Worm (Caenorhabditis elegans) whole organism, L1 larva: ENCODE results near the gene fbxa-141.

Source experiments
- C34B4.2 ChIP-seq: sonication (generic microtip); optimal IDR thresholded peaks from 2 replicates; lab custom pipeline; 2017; ENCODE audit warnings: mild to moderate bottlenecking, missing genetic modification characterization, missing compliant biosample characterization
- aha-1 ChIP-seq: fragments of 150-350 bp; optimal IDR thresholded peaks from 2 replicates; lab custom pipeline; 2014; ENCODE audit warnings: missing biosample characterization, missing genetic modification characterization
- aly-2 ChIP-seq: fragments of 150-350 bp; optimal IDR thresholded peaks from 2 replicates; lab custom pipeline; 2014; ENCODE audit warnings: missing biosample characterization, missing genetic modification characterization
- ceh-63 ChIP-seq: fragments of 200-800 bp; sonication (Bioruptor generic); optimal IDR thresholded peaks from 2 replicates; lab custom pipeline; 2018; ENCODE audit warnings: mild to moderate bottlenecking, missing genetic modification characterization, missing compliant biosample characterization
- ces-1 ChIP-seq: fragments of 150-350 bp; optimal IDR thresholded peaks from 2 replicates; lab custom pipeline; 2014; ENCODE audit warnings: missing biosample characterization, missing genetic modification reagents, missing genetic modification characterization
- dpl-1 ChIP-seq, 3 experiments: fragments of 150-350 bp in 2 of 3; sonication (generic microtip) in 1 of 3; optimal IDR thresholded peaks; 2 replicates each; lab custom pipeline; 2014 to 2017; ENCODE audit warnings: missing biosample characterization in 3 of 3, missing genetic modification characterization in 3 of 3, missing genetic modification reagents in 3 of 3
- dsc-1 ChIP-seq: sonication (generic microtip); optimal IDR thresholded peaks from 2 replicates; lab custom pipeline; 2016; ENCODE audit warnings: mild to moderate bottlenecking, missing genetic modification characterization, missing compliant biosample characterization
- efl-1 ChIP-seq, 4 experiments: fragments of 150-350 bp; optimal IDR thresholded peaks in 3 of 4; peaks in 1 of 4; 1 replicate in 1 of 4; 2 replicates in 3 of 4; lab custom pipeline; 2014; ENCODE audit warnings: missing biosample characterization in 2 of 4, missing genetic modification characterization in 2 of 4, missing genetic modification reagents in 2 of 4
- efl-3 ChIP-seq: fragments of 200-800 bp; sonication (Bioruptor generic); optimal IDR thresholded peaks from 2 replicates; lab custom pipeline; 2018; ENCODE audit warnings: mild to moderate bottlenecking, missing genetic modification characterization, missing compliant biosample characterization
- egl-27 ChIP-seq, 2 experiments: fragments of 150-350 bp in 1 of 2; sonication (generic microtip); optimal IDR thresholded peaks; 3 replicates each; lab custom pipeline; 2017 to 2018; ENCODE audit warnings: missing biosample characterization in 2 of 2, missing genetic modification characterization in 2 of 2, missing genetic modification reagents in 2 of 2
- elt-2 ChIP-seq: sonication (generic microtip); optimal IDR thresholded peaks from 2 replicates; lab custom pipeline; 2016; ENCODE audit warnings: missing genetic modification characterization, mild to moderate bottlenecking, inconsistent platforms, missing compliant biosample characterization, missing genetic modification reagents
- elt-3 ChIP-seq, 6 experiments: fragments of 150-350 bp in 1 of 6; sonication (generic microtip); optimal IDR thresholded peaks; 2 replicates each; lab custom pipeline; 2017 to 2018; ENCODE audit warnings: missing biosample characterization in 6 of 6, missing genetic modification characterization in 6 of 6, inconsistent platforms in 1 of 6
- fkh-8 ChIP-seq: sonication (generic microtip); optimal IDR thresholded peaks from 2 replicates; lab custom pipeline; 2016; ENCODE audit warnings: mild to moderate bottlenecking, missing genetic modification characterization, missing compliant biosample characterization
- fos-1 ChIP-seq: fragments of 150-350 bp; optimal IDR thresholded peaks from 2 replicates; lab custom pipeline; 2014; ENCODE audit warnings: missing biosample characterization, missing genetic modification characterization
- grh-1 ChIP-seq: fragments of 200-800 bp; sonication (Bioruptor generic); IDR thresholded peaks from 2 replicates; pipeline ENCODE4 v1.3.6; 2022; ENCODE audit warnings: missing genetic modification reagents, missing genetic modification characterization, missing compliant biosample characterization
- hlh-4 ChIP-seq: sonication (generic microtip); optimal IDR thresholded peaks from 2 replicates; lab custom pipeline; 2016; ENCODE audit warnings: mild to moderate bottlenecking, missing genetic modification characterization, missing compliant biosample characterization
- hpl-2 ChIP-seq: fragments of 150-350 bp; optimal IDR thresholded peaks from 2 replicates; lab custom pipeline; 2014; ENCODE audit warnings: missing biosample characterization, missing genetic modification reagents, missing genetic modification characterization
- isw-1 ChIP-seq: fragments of 200-800 bp; sonication (Bioruptor generic); IDR thresholded peaks from 2 replicates; pipeline ENCODE4 v1.3.6; 2022; ENCODE audit warnings: missing genetic modification characterization, missing compliant biosample characterization
- jun-1 ChIP-seq: fragments of 150-350 bp; optimal IDR thresholded peaks from 2 replicates; lab custom pipeline; 2014; ENCODE audit warnings: missing biosample characterization, missing genetic modification reagents, missing genetic modification characterization
- lin-14 ChIP-seq: fragments of 200-800 bp; sonication (Bioruptor generic); optimal IDR thresholded peaks from 2 replicates; lab custom pipeline; 2018; ENCODE audit warnings: mild to moderate bottlenecking, missing genetic modification characterization, moderate library complexity, missing compliant biosample characterization
- lin-15B ChIP-seq: fragments of 150-350 bp; sonication (generic microtip); optimal IDR thresholded peaks from 3 replicates; lab custom pipeline; 2014; ENCODE audit warnings: missing biosample characterization, missing genetic modification characterization
- lin-35 ChIP-seq, 2 experiments: fragments of 150-350 bp; optimal IDR thresholded peaks; 2 replicates each; lab custom pipeline; 2014; ENCODE audit warnings: missing biosample characterization in 2 of 2, missing genetic modification characterization in 2 of 2, missing genetic modification reagents in 2 of 2
- lir-3 ChIP-seq: sonication (generic microtip); optimal IDR thresholded peaks from 2 replicates; lab custom pipeline; 2016; ENCODE audit warnings: mild to moderate bottlenecking, missing genetic modification characterization, moderate library complexity, missing compliant biosample characterization; ENCODE audit not compliant: poor library complexity
- lsy-2 ChIP-seq, 2 experiments: fragments of 150-350 bp; optimal IDR thresholded peaks; 2 replicates each; lab custom pipeline; 2014; ENCODE audit warnings: missing biosample characterization in 2 of 2, missing genetic modification characterization in 2 of 2
- mab-9 ChIP-seq: fragments of 200-800 bp; sonication (Bioruptor generic); IDR thresholded peaks from 2 replicates; pipeline ENCODE4 v1.3.6; 2022; ENCODE audit warnings: missing genetic modification reagents, missing genetic modification characterization, missing compliant biosample characterization
- mdl-1 ChIP-seq, 2 experiments: fragments of 150-350 bp; optimal IDR thresholded peaks; 2 replicates each; lab custom pipeline; 2014 to 2017; ENCODE audit warnings: missing biosample characterization in 2 of 2, missing genetic modification characterization in 2 of 2, inconsistent platforms in 1 of 2
- mef-2 ChIP-seq: fragments of 150-350 bp; optimal IDR thresholded peaks from 2 replicates; lab custom pipeline; 2014; ENCODE audit warnings: missing biosample characterization, missing genetic modification characterization
- mep-1 ChIP-seq: fragments of 150-350 bp; optimal IDR thresholded peaks from 2 replicates; lab custom pipeline; 2014; ENCODE audit warnings: missing biosample characterization, missing genetic modification characterization
- nhr-11 ChIP-seq: fragments of 150-350 bp; optimal IDR thresholded peaks from 2 replicates; lab custom pipeline; 2014; ENCODE audit warnings: missing biosample characterization, missing genetic modification characterization
- nhr-12 ChIP-seq: sonication (generic microtip); optimal IDR thresholded peaks from 2 replicates; lab custom pipeline; 2017; ENCODE audit warnings: missing biosample characterization, missing genetic modification characterization
- nhr-19 ChIP-seq: fragments of 200-800 bp; sonication (Bioruptor generic); conservative IDR thresholded peaks from 2 replicates; pipeline ENCODE4 v1.3.6; 2022; ENCODE audit warnings: missing genetic modification characterization, missing compliant biosample characterization
- nhr-20 ChIP-seq: sonication (generic microtip); optimal IDR thresholded peaks from 2 replicates; lab custom pipeline; 2016; ENCODE audit warnings: mild to moderate bottlenecking, missing genetic modification characterization, missing compliant biosample characterization
- nhr-237 ChIP-seq: fragments of 150-350 bp; optimal IDR thresholded peaks from 2 replicates; lab custom pipeline; 2014; ENCODE audit warnings: missing biosample characterization, missing genetic modification characterization
- nhr-28 ChIP-seq: fragments of 150-350 bp; optimal IDR thresholded peaks from 2 replicates; lab custom pipeline; 2014; ENCODE audit warnings: missing biosample characterization, missing genetic modification characterization
- nhr-71 ChIP-seq: sonication (generic microtip); optimal IDR thresholded peaks from 2 replicates; lab custom pipeline; 2016; ENCODE audit warnings: mild to moderate bottlenecking, missing genetic modification characterization, moderate library complexity, missing compliant biosample characterization
- nhr-85 ChIP-seq: sonication (generic microtip); peaks from one replicate; lab custom pipeline; 2016; ENCODE audit warnings: missing genetic modification characterization, inconsistent platforms, missing compliant biosample characterization
- nhr-90 ChIP-seq: sonication (generic microtip); optimal IDR thresholded peaks from 2 replicates; lab custom pipeline; 2016; ENCODE audit warnings: mild to moderate bottlenecking, missing genetic modification characterization, missing compliant biosample characterization; ENCODE audit not compliant: poor library complexity
- pax-3 ChIP-seq: fragments of 200-800 bp; sonication (Bioruptor generic); optimal IDR thresholded peaks from 2 replicates; lab custom pipeline; 2018; ENCODE audit warnings: mild to moderate bottlenecking, missing genetic modification characterization, moderate library complexity, missing compliant biosample characterization
- pqm-1 ChIP-seq: sonication (generic microtip); optimal IDR thresholded peaks from 3 replicates; lab custom pipeline; 2017; ENCODE audit warnings: missing biosample characterization, missing genetic modification characterization
- rnt-1 ChIP-seq: sonication (generic microtip); optimal IDR thresholded peaks from 2 replicates; lab custom pipeline; 2016; ENCODE audit warnings: mild to moderate bottlenecking, missing genetic modification characterization, moderate library complexity, missing compliant biosample characterization
- skn-1 ChIP-seq: fragments of 150-350 bp; optimal IDR thresholded peaks from 2 replicates; lab custom pipeline; 2014; ENCODE audit warnings: missing biosample characterization, missing genetic modification characterization
- sptf-1 ChIP-seq: fragments of 150-350 bp; optimal IDR thresholded peaks from 2 replicates; lab custom pipeline; 2014; ENCODE audit warnings: missing biosample characterization, missing genetic modification characterization
- sup-37 ChIP-seq: fragments of 200-800 bp; sonication (Bioruptor generic); optimal IDR thresholded peaks from 2 replicates; lab custom pipeline; 2018; ENCODE audit warnings: mild to moderate bottlenecking, missing genetic modification characterization, missing compliant biosample characterization
- tbx-2 ChIP-seq: sonication (generic microtip); optimal IDR thresholded peaks from 2 replicates; lab custom pipeline; 2016; ENCODE audit warnings: missing genetic modification characterization, missing compliant biosample characterization
- tlp-1 ChIP-seq: fragments of 150-350 bp; optimal IDR thresholded peaks from 2 replicates; lab custom pipeline; 2014; ENCODE audit warnings: missing biosample characterization, missing genetic modification characterization
- unc-130 ChIP-seq: fragments of 150-350 bp; optimal IDR thresholded peaks from 2 replicates; lab custom pipeline; 2017; ENCODE audit warnings: missing biosample characterization, missing genetic modification characterization, inconsistent platforms
- unc-62 ChIP-seq: fragments of 150-350 bp; optimal IDR thresholded peaks from 2 replicates; lab custom pipeline; 2014; ENCODE audit warnings: missing biosample characterization, missing genetic modification reagents, missing genetic modification characterization
- vab-15 ChIP-seq: sonication (generic microtip); optimal IDR thresholded peaks from 2 replicates; lab custom pipeline; 2017; ENCODE audit warnings: missing genotype, mild to moderate bottlenecking, missing genetic modification characterization, missing compliant biosample characterization
- zip-4 ChIP-seq: fragments of 200-800 bp; sonication (Bioruptor generic); optimal IDR thresholded peaks from 2 replicates; lab custom pipeline; 2018; ENCODE audit warnings: mild to moderate bottlenecking, missing genetic modification characterization, moderate library complexity, missing compliant biosample characterization

Gene fbxa-141

DNA sequence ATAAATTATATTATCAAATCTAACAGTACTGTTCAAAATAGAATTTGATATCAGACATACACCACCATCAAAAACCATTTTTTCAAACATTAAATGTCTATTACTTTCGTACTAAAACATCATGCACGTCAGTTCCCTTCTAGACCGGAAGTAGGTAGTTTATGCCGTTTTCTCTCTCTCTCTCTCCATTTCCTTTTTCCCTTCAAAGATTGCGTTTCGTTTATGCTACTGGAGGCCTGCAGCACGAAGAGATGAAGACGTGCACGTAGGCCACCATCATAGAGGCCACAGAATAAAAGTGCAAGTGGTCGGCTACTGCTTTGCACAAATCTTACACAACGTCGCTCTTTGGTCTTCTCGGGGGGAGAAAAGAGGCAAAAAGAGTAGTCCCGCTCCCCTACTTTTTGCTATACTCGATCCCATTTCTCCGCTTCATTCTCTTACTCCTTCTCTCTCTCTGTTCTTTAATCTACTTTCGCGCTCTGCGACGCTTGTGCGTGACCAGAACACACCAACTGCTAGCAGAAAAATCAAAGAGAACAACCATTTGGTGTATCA is 48.8 kb upstream of the fbxa-141 start (continued):
- peak; percentile 4 for TF ChIP-seq pax-3 (tag; lab: Kevin White, UChicago)
- TF ChIP-seq nhr-12 (tag; lab: Kevin White, UChicago), result no peak
- TF ChIP-seq lsy-2 (tag; optimal IDR thresholded peaks at IDR 0.05; lab: Kevin White, UChicago), result peak; percentile 23 to 75
- TF ChIP-seq pqm-1 (tag; lab: Kevin White, UChicago), result no peak
- peak; percentile 45 for TF ChIP-seq fos-1 (tag; lab: Kevin White, UChicago)
- TF ChIP-seq, all 84 proteins: peak for 37

DNA sequence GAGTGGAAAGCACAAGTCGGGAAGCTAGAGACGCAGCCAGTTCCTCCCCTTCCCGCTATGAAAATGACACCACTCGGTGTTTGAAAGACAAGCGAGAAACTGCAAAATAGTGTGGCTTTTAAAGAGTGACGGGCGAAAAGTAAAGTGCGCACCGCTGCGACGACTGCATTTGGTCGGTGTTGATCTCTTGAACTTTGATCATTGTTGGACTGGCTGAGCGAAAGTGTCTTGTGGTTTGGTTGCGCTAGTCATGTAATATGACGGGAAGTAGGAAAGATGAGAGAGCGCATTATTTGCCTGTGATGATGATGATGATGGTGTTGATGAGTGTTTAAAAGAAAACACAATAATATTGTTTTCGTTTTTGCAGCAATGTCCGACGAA is 47.6 kb upstream of the fbxa-141 start:
- TF ChIP-seq efl-1 (optimal IDR thresholded peaks at IDR 0.05; lab: Kevin White, UChicago) (peak; percentile 27 to 44), efl-1 (GFP tag; optimal IDR thresholded peaks at IDR 0.05 in 1 of 2; lab: Kevin White, UChicago) (no peak), lir-3 (peak; percentile 63), hlh-4 (tag; lab: Kevin White, UChicago) (no peak), lin-35 (GFP tag; optimal IDR thresholded peaks at IDR 0.05; lab: Kevin White, UChicago) (peak; percentile 40 to 74), aly-2 (tag; lab: Kevin White, UChicago) (no peak), lsy-2 (tag; optimal IDR thresholded peaks at IDR 0.05; lab: Kevin White, UChicago) (peak; percentile 72 to 82), nhr-85 (tag; lab: Kevin White, UChicago) (peak; percentile 98), unc-62 (GFP tag; lab: Kevin White, UChicago) (no peak), isw-1 (peak; percentile 65), lin-14 (peak; percentile 98), nhr-11 (tag; lab: Kevin White, UChicago) (peak; percentile 58), nhr-90 (tag; lab: Kevin White, UChicago) (peak; percentile 81), nhr-12 (tag; lab: Kevin White, UChicago) (no peak), efl-3 (GFP tag; lab: Kevin White, UChicago) (no peak), nhr-19 (GFP tag; lab: Robert Waterston, UW) (peak; percentile 86), aha-1 (tag; lab: Kevin White, UChicago) (no peak), elt-2 (peak; percentile 83), sptf-1 (tag; lab: Kevin White, UChicago) (no peak), sup-37 (peak; percentile 49), zip-4 (GFP tag; lab: Kevin White, UChicago) (peak; percentile 41), nhr-237 (tag; lab: Kevin White, UChicago) (peak; percentile 87), dsc-1 (no peak), dpl-1 (GFP tag; optimal IDR thresholded peaks at IDR 0.05; lab: Kevin White, UChicago) (peak; percentile 28 to 40 (median 36)), grh-1 (peak; percentile 66), tlp-1 (no peak), fkh-8 (tag; lab: Kevin White, UChicago) (peak; percentile 96), ceh-63 (GFP tag; lab: Kevin White, UChicago) (no peak), unc-130 (tag; lab: Kevin White, UChicago) (peak; percentile 85), lin-15B (no peak), mdl-1 (tag; optimal IDR thresholded peaks at IDR 0.05; lab: Kevin White, UChicago) (peak; percentile 27 to 92), vab-15 (tag; lab: Kevin White, UChicago) (peak; percentile 0), egl-27 (tag; optimal IDR thresholded peaks at IDR 0.05; lab: Kevin White, UChicago) (peak; percentile 96 to 99), skn-1 (tag; lab: Kevin White, UChicago) (peak; percentile 35), elt-3 (tag; optimal IDR thresholded peaks at IDR 0.05; lab: Kevin White, UChicago) (peak in 4 of 6 experiments; percentile 55 to 88 (median 85)), nhr-20 (tag; lab: Kevin White, UChicago) (peak; percentile 98), mab-9 (peak; percentile 65), nhr-28 (tag; lab: Kevin White, UChicago) (no peak), ces-1 (no peak), C34B4.2 (tag; lab: Kevin White, UChicago) (no peak), jun-1 (tag; lab: Kevin White, UChicago) (peak; percentile 93), tbx-2 (peak; percentile 95), nhr-71 (tag; lab: Kevin White, UChicago) (peak; percentile 99), mef-2 (tag; lab: Kevin White, UChicago) (peak; percentile 83), hpl-2 (GFP tag; lab: Kevin White, UChicago) (no peak), mep-1 (tag; lab: Kevin White, UChicago) (peak; percentile 86), pqm-1 (tag; lab: Kevin White, UChicago) (no peak), rnt-1 (tag; lab: Kevin White, UChicago) (peak; percentile 35)
